Worm (Caenorhabditis elegans) whole organism, L4/young adult: ENCODE data around the gene str-209.

Experiments
- W03F9.2 ChIP-seq: fragments of 150-350 bp; optimal IDR thresholded peaks from 2 replicates; lab custom pipeline; 2014; ENCODE audit warnings: missing biosample characterization, missing genetic modification characterization
- dao-5 ChIP-seq: sonication (generic microtip); optimal IDR thresholded peaks from 2 replicates; lab custom pipeline; 2016; ENCODE audit warnings: missing genotype, missing genetic modification characterization, moderate library complexity, missing compliant biosample characterization

ce11 chrV:4965790-4966189, 17.1 kb downstream of the str-209 start:
- TF ChIP-seq dao-5: no peak
- no peak for TF ChIP-seq W03F9.2 (tag; lab: Kevin White, UChicago)
